Fruit fly (Drosophila melanogaster) whole organism, embryonic: ENCODE data around the gene CG10347.
A peak's percentile ranks its signal among the peaks of the same experiment; 100 is the strongest.

Source experiments
- CG11085 ChIP-seq: fragments of 200-800 bp; sonication (Bioruptor generic); IDR thresholded peaks from 2 replicates; pipeline ENCODE4 v1.3.6; 2022; ENCODE audit warnings: missing biosample characterization, missing genetic modification characterization
- CG12236 ChIP-seq: fragments of 200-800 bp; sonication (Bioruptor generic); optimal IDR thresholded peaks from 2 replicates; lab custom pipeline; 2016; ENCODE audit warnings: missing biosample characterization, missing genetic modification characterization
- CG12659 ChIP-seq: fragments of 200-800 bp; sonication (Bioruptor generic); optimal IDR thresholded peaks from 3 replicates; lab custom pipeline; 2017; ENCODE audit warnings: mild to moderate bottlenecking, missing biosample characterization, missing genetic modification reagents, missing genetic modification characterization
- CG12744 ChIP-seq: fragments of 200-800 bp; sonication (Bioruptor generic); optimal IDR thresholded peaks from 2 replicates; lab custom pipeline; 2016; ENCODE audit warnings: missing biosample characterization, missing genetic modification characterization
- CG13123 ChIP-seq: fragments of 200-800 bp; sonication (Bioruptor generic); optimal IDR thresholded peaks from 2 replicates; lab custom pipeline; 2016; ENCODE audit warnings: missing biosample characterization, missing genetic modification characterization
- CG13624 ChIP-seq: fragments of 200-800 bp; sonication (Bioruptor generic); optimal IDR thresholded peaks from 2 replicates; lab custom pipeline; 2016; ENCODE audit warnings: missing biosample characterization, missing genetic modification characterization
- CG15011 ChIP-seq: fragments of 200-800 bp; sonication (Bioruptor generic); optimal IDR thresholded peaks from 3 replicates; lab custom pipeline; 2018; ENCODE audit warnings: missing biosample characterization, mild to moderate bottlenecking, missing genetic modification characterization
- CG15073 ChIP-seq: fragments of 200-800 bp; sonication (Bioruptor generic); optimal IDR thresholded peaks from 2 replicates; lab custom pipeline; 2016; ENCODE audit warnings: missing biosample characterization, missing genetic modification characterization
- CG15514 ChIP-seq: fragments of 200-800 bp; sonication (Bioruptor generic); optimal IDR thresholded peaks from 3 replicates; lab custom pipeline; 2017; ENCODE audit warnings: missing biosample characterization, missing genetic modification characterization, mild to moderate bottlenecking, moderate library complexity, missing genetic modification reagents
- CG15696 ChIP-seq: fragments of 200-800 bp; sonication (Bioruptor generic); optimal IDR thresholded peaks from 2 replicates; lab custom pipeline; 2019; ENCODE audit warnings: missing biosample characterization, mild to moderate bottlenecking, missing genetic modification characterization, moderate library complexity
- CG17359 ChIP-seq: fragments of 200-800 bp; sonication (Bioruptor generic); optimal IDR thresholded peaks from 3 replicates; lab custom pipeline; 2018; ENCODE audit warnings: missing biosample characterization, mild to moderate bottlenecking, missing genetic modification characterization, moderate library complexity
- CG17912 ChIP-seq: fragments of 200-800 bp; sonication (Bioruptor generic); optimal IDR thresholded peaks from 2 replicates; lab custom pipeline; 2018; ENCODE audit warnings: missing biosample characterization, mild to moderate bottlenecking, missing genetic modification characterization
- CG18262 ChIP-seq: fragments of 200-800 bp; optimal IDR thresholded peaks from 3 replicates; lab custom pipeline; 2019; ENCODE audit warnings: missing biosample characterization, mild to moderate bottlenecking, missing genetic modification characterization, moderate library complexity
- CG1832 ChIP-seq: fragments of 200-800 bp; sonication (Bioruptor generic); optimal IDR thresholded peaks from 2 replicates; lab custom pipeline; 2017; ENCODE audit warnings: missing biosample characterization, mild to moderate bottlenecking, missing genetic modification characterization, inconsistent platforms
- CG3838 ChIP-seq: fragments of 200-800 bp; sonication (Bioruptor generic); optimal IDR thresholded peaks from 3 replicates; lab custom pipeline; 2016; ENCODE audit warnings: missing biosample characterization, missing genetic modification characterization
- CG5245 ChIP-seq: fragments of 200-800 bp; sonication (Bioruptor generic); optimal IDR thresholded peaks from 3 replicates; lab custom pipeline; 2016; ENCODE audit warnings: missing biosample characterization, missing genetic modification characterization
- CG6813 ChIP-seq: fragments of 200-800 bp; sonication (Bioruptor generic); optimal IDR thresholded peaks from 2 replicates; lab custom pipeline; 2017; ENCODE audit warnings: missing biosample characterization, missing genetic modification characterization, mild to moderate bottlenecking, moderate library complexity, missing genetic modification reagents
- CG7357 ChIP-seq: fragments of 200-800 bp; sonication (Bioruptor generic); IDR thresholded peaks from 3 replicates; pipeline ENCODE4 v1.3.6; 2022; ENCODE audit warnings: missing biosample characterization, missing genetic modification characterization
- CG7556 ChIP-seq: fragments of 200-800 bp; sonication (Bioruptor generic); optimal IDR thresholded peaks from 2 replicates; lab custom pipeline; 2017; ENCODE audit warnings: missing biosample characterization, mild to moderate bottlenecking, missing genetic modification characterization
- CG8924 ChIP-seq: fragments of 200-800 bp; optimal IDR thresholded peaks from 3 replicates; lab custom pipeline; 2019; ENCODE audit warnings: missing biosample characterization, mild to moderate bottlenecking, missing genetic modification characterization, moderate library complexity
- CkIIα-i1 ChIP-seq: fragments of 200-800 bp; sonication (Bioruptor generic); IDR thresholded peaks from 2 replicates; pipeline ENCODE4 v1.3.6; 2022; ENCODE audit warnings: missing biosample characterization, missing genetic modification characterization
- CoRest ChIP-seq: fragments of 200-800 bp; sonication (Bioruptor generic); optimal IDR thresholded peaks from 3 replicates; lab custom pipeline; 2018; ENCODE audit warnings: missing biosample characterization, mild to moderate bottlenecking, missing genetic modification characterization, moderate library complexity
- Dbx ChIP-seq: fragments of 200-800 bp; sonication (Bioruptor generic); IDR thresholded peaks from 3 replicates; pipeline ENCODE4 v1.3.6; 2022; ENCODE audit warnings: missing biosample characterization, missing genetic modification characterization
- Dip2 ChIP-seq: fragments of 200-800 bp; sonication (Bioruptor generic); IDR thresholded peaks from 2 replicates; pipeline ENCODE4 v1.3.6; 2022; ENCODE audit warnings: missing biosample characterization, missing genetic modification characterization
- Dip3 ChIP-seq: fragments of 200-800 bp; sonication (Bioruptor generic); optimal IDR thresholded peaks from 3 replicates; lab custom pipeline; 2016; ENCODE audit warnings: missing biosample characterization, missing genetic modification characterization
- HLH3B ChIP-seq: fragments of 200-800 bp; sonication (Bioruptor generic); IDR thresholded peaks from 2 replicates; pipeline ENCODE4 v1.3.6; 2022; ENCODE audit warnings: missing biosample characterization, missing genetic modification characterization
- Hand ChIP-seq: fragments of 200-800 bp; sonication (Bioruptor generic); optimal IDR thresholded peaks from 2 replicates; lab custom pipeline; 2017; ENCODE audit warnings: mild to moderate bottlenecking, missing biosample characterization, missing genetic modification reagents, missing genetic modification characterization
- PHDP ChIP-seq: fragments of 200-800 bp; sonication (Bioruptor generic); optimal IDR thresholded peaks from 3 replicates; lab custom pipeline; 2018; ENCODE audit warnings: missing biosample characterization, mild to moderate bottlenecking, missing genetic modification characterization, moderate library complexity
- Sry-δ ChIP-seq: fragments of 200-800 bp; sonication (Bioruptor generic); optimal IDR thresholded peaks from 2 replicates; lab custom pipeline; 2016; ENCODE audit warnings: missing biosample characterization, missing genetic modification characterization
- Vsx1 ChIP-seq: fragments of 200-800 bp; sonication (Bioruptor generic); optimal IDR thresholded peaks from 2 replicates; lab custom pipeline; 2017; ENCODE audit warnings: missing biosample characterization, mild to moderate bottlenecking, missing genetic modification characterization, missing genetic modification reagents
- Xrp1 ChIP-seq: fragments of 200-800 bp; sonication (Bioruptor generic); IDR thresholded peaks from 2 replicates; pipeline ENCODE4 v1.3.6; 2022; ENCODE audit warnings: missing biosample characterization, missing genetic modification characterization
- cas ChIP-seq: fragments of 200-800 bp; sonication (Bioruptor generic); IDR thresholded peaks from 2 replicates; pipeline ENCODE4 v1.3.6; 2022; ENCODE audit warnings: missing biosample characterization, missing genetic modification characterization
- chif ChIP-seq, 2 experiments: fragments of 200-800 bp; sonication (Bioruptor generic); optimal IDR thresholded peaks; 3 replicates each; lab custom pipeline; 2016; ENCODE audit warnings: missing biosample characterization in 2 of 2, missing genetic modification characterization in 2 of 2
- en ChIP-seq: fragments of 200-800 bp; sonication (Bioruptor generic); optimal IDR thresholded peaks from 2 replicates; lab custom pipeline; 2016; ENCODE audit warnings: missing biosample characterization, missing genetic modification characterization
- fd64A ChIP-seq: fragments of 200-800 bp; sonication (Bioruptor generic); optimal IDR thresholded peaks from 3 replicates; lab custom pipeline; 2018; ENCODE audit warnings: missing biosample characterization, mild to moderate bottlenecking, missing genetic modification characterization
- gfzf ChIP-seq: fragments of 200-800 bp; sonication (Bioruptor generic); optimal IDR thresholded peaks from 2 replicates; lab custom pipeline; 2016; ENCODE audit warnings: missing biosample characterization, mild to moderate bottlenecking, missing genetic modification characterization, moderate library complexity
- kni ChIP-seq: fragments of 200-800 bp; sonication (Bioruptor generic); optimal IDR thresholded peaks from 3 replicates; lab custom pipeline; 2017; ENCODE audit warnings: mild to moderate bottlenecking, missing biosample characterization, missing genetic modification reagents, missing genetic modification characterization
- lilli ChIP-seq: fragments of 200-800 bp; sonication (Bioruptor generic); optimal IDR thresholded peaks from 3 replicates; lab custom pipeline; 2016; ENCODE audit warnings: missing biosample characterization, missing genetic modification characterization
- mam ChIP-seq: fragments of 200-800 bp; sonication (Bioruptor generic); optimal IDR thresholded peaks from 3 replicates; lab custom pipeline; 2016; ENCODE audit warnings: missing biosample characterization, missing genetic modification characterization
- nerfin-1 ChIP-seq: fragments of 200-800 bp; sonication (Bioruptor generic); optimal IDR thresholded peaks from 3 replicates; lab custom pipeline; 2019; ENCODE audit warnings: missing biosample characterization, mild to moderate bottlenecking, missing genetic modification characterization, moderate library complexity
- onecut ChIP-seq: fragments of 200-800 bp; sonication (Bioruptor generic); IDR thresholded peaks from 2 replicates; pipeline ENCODE4 v1.3.6; 2022; ENCODE audit warnings: missing biosample characterization, missing genetic modification characterization
- otp ChIP-seq: fragments of 200-800 bp; sonication (Bioruptor generic); IDR thresholded peaks from 3 replicates; pipeline ENCODE4, ENCODE4 v1.3.6; 2022; ENCODE audit warnings: missing biosample characterization, missing genetic modification characterization
- prd ChIP-seq, 3 experiments: fragments of >200 bp in 2 of 3; fragments of 200-800 bp in 1 of 3; sonication (Bioruptor generic) in 1 of 3; optimal IDR thresholded peaks in 2 of 3; IDR thresholded peaks in 1 of 3; 2 replicates in 2 of 3; 3 replicates in 1 of 3; pipeline versions ENCODE4 v1.3.6 to Lab custom; 2017 to 2022; ENCODE audit warnings: missing biosample characterization in 1 of 3, missing genetic modification characterization in 1 of 3
- pum ChIP-seq: fragments of 200-800 bp; sonication (Bioruptor generic); optimal IDR thresholded peaks from 2 replicates; lab custom pipeline; 2016; ENCODE audit warnings: missing biosample characterization, missing genetic modification characterization
- ranshi ChIP-seq: fragments of 200-800 bp; sonication (Bioruptor generic); IDR thresholded peaks from 2 replicates; pipeline ENCODE4 v1.3.6; 2022; ENCODE audit warnings: missing biosample characterization, missing genetic modification characterization
- sc ChIP-seq, 3 experiments: fragments of >200 bp in 2 of 3; fragments of 200-800 bp in 1 of 3; sonication (Bioruptor generic) in 1 of 3; optimal IDR thresholded peaks; 2 replicates in 2 of 3; 3 replicates in 1 of 3; lab custom pipeline; 2017; ENCODE audit warnings: mild to moderate bottlenecking in 1 of 3, missing biosample characterization in 1 of 3, missing genetic modification characterization in 1 of 3, missing genetic modification reagents in 1 of 3
- sob ChIP-seq: fragments of 200-800 bp; sonication (Bioruptor generic); IDR thresholded peaks from 2 replicates; pipeline ENCODE4 v1.3.6; 2022; ENCODE audit warnings: missing biosample characterization, missing genetic modification characterization
- tap ChIP-seq: fragments of 200-800 bp; optimal IDR thresholded peaks from 3 replicates; lab custom pipeline; 2019; ENCODE audit warnings: missing biosample characterization, mild to moderate bottlenecking, missing genetic modification characterization, moderate library complexity
- tin ChIP-seq: fragments of 200-800 bp; sonication (Bioruptor generic); optimal IDR thresholded peaks from 3 replicates; lab custom pipeline; 2016; ENCODE audit warnings: missing biosample characterization, missing genetic modification characterization
- vfl ChIP-seq: fragments of 200-800 bp; sonication (Bioruptor generic); optimal IDR thresholded peaks from 2 replicates; lab custom pipeline; 2016; ENCODE audit warnings: missing biosample characterization, missing genetic modification characterization

Gene CG10347

dm6 chrX:11823003-11823402, 31.7 kb downstream of the CG10347 start:
- TF ChIP-seq CG1832 (GFP tag; lab: Kevin White, UChicago) = no peak
- TF ChIP-seq onecut (GFP tag; lab: Robert Waterston, UW) = 0 out of 2 replicates have a peak, but pooled peaks have one; percentile 23
- no peak for TF ChIP-seq CG12659 (GFP tag; lab: Kevin White, UChicago)
- no peak for TF ChIP-seq lilli
- TF ChIP-seq CG12744 (GFP tag; lab: Kevin White, UChicago) = no peak
- peak; percentile 6; the same call in 1 of the 2 replicates for TF ChIP-seq ranshi (GFP tag; lab: Robert Waterston, UW)
- no peak for TF ChIP-seq CG15011 (GFP tag; lab: Kevin White, UChicago)
- no peak for TF ChIP-seq CoRest (tag; lab: Kevin White, UChicago)
- no peak for TF ChIP-seq gfzf
- no peak for TF ChIP-seq otp (GFP tag; lab: Robert Waterston, UW)
- TF ChIP-seq Dip3 (GFP tag; lab: Kevin White, UChicago) = no peak
- TF ChIP-seq CG18262 (tag; lab: Kevin White, UChicago) = peak; percentile 32
- TF ChIP-seq prd (optimal IDR thresholded peaks at IDR 0.05; lab: Kevin White, UChicago) = no peak
- no peak for TF ChIP-seq prd (GFP tag; IDR thresholded peaks at IDR 0.05; lab: Robert Waterston, UW)
- TF ChIP-seq cas = no peak
- TF ChIP-seq sc (optimal IDR thresholded peaks at IDR 0.05; lab: Kevin White, UChicago) = no peak
- TF ChIP-seq sc (GFP tag; optimal IDR thresholded peaks at IDR 0.05; lab: Kevin White, UChicago) = no peak
- no peak for TF ChIP-seq CkIIα-i1 (GFP tag; lab: Robert Waterston, UW)
- peak; percentile 67 for TF ChIP-seq CG17912 (GFP tag; lab: Kevin White, UChicago)
- TF ChIP-seq CG3838 (GFP tag; lab: Kevin White, UChicago) = no peak
- TF ChIP-seq CG6813 (GFP tag; lab: Kevin White, UChicago) = peak; percentile 55
- no peak for TF ChIP-seq Dbx (GFP tag; lab: Robert Waterston, UW)
- TF ChIP-seq chif (GFP tag; optimal IDR thresholded peaks at IDR 0.05; lab: Kevin White, UChicago) = no peak
- TF ChIP-seq en (GFP tag; lab: Kevin White, UChicago) = no peak
- no peak for TF ChIP-seq pum (GFP tag; lab: Kevin White, UChicago)
- no peak for TF ChIP-seq CG7357 (GFP tag; lab: Robert Waterston, UW)
- TF ChIP-seq CG13123 (GFP tag; lab: Kevin White, UChicago) = no peak
- TF ChIP-seq sob (GFP tag; lab: Robert Waterston, UW) = no peak
- peak; percentile 30; the same call in 1 of the 2 replicates for TF ChIP-seq Xrp1 (GFP tag; lab: Robert Waterston, UW)
- peak; percentile 52 for TF ChIP-seq CG17359
- peak; percentile 6 for TF ChIP-seq CG15696 (tag; lab: Kevin White, UChicago)
- peak; percentile 77 for TF ChIP-seq fd64A (GFP tag; lab: Kevin White, UChicago)
- TF ChIP-seq tin (GFP tag; lab: Kevin White, UChicago) = no peak
- TF ChIP-seq vfl (GFP tag; lab: Kevin White, UChicago) = no peak
- TF ChIP-seq HLH3B = 0 out of 2 replicates have a peak, but pooled peaks have one; percentile 21
- TF ChIP-seq CG8924 (tag; lab: Kevin White, UChicago) = peak; percentile 15
- no peak for TF ChIP-seq CG12236 (GFP tag; lab: Kevin White, UChicago)
- TF ChIP-seq Sry-δ (GFP tag; lab: Kevin White, UChicago) = no peak
- TF ChIP-seq PHDP (tag; lab: Kevin White, UChicago) = no peak
- TF ChIP-seq CG11085 (GFP tag; lab: Robert Waterston, UW) = no peak
- no peak for TF ChIP-seq CG7556 (GFP tag; lab: Kevin White, UChicago)
- TF ChIP-seq nerfin-1 (tag; lab: Kevin White, UChicago) = peak; percentile 27
- no peak for TF ChIP-seq CG5245 (GFP tag; lab: Kevin White, UChicago)
- peak; percentile 57 for TF ChIP-seq kni (GFP tag; lab: Kevin White, UChicago)
- TF ChIP-seq Dip2 (GFP tag; lab: Robert Waterston, UW) = no peak
- no peak for TF ChIP-seq CG15073 (GFP tag; lab: Kevin White, UChicago)
- no peak for TF ChIP-seq Vsx1 (GFP tag; lab: Kevin White, UChicago)
- no peak for TF ChIP-seq CG13624
- TF ChIP-seq tap (tag; lab: Kevin White, UChicago) = peak; percentile 41
- no peak for TF ChIP-seq mam (GFP tag; lab: Kevin White, UChicago)
- no peak for TF ChIP-seq CG15514 (GFP tag; lab: Kevin White, UChicago)
- TF ChIP-seq Hand (GFP tag; lab: Kevin White, UChicago) = no peak
